Worm (Caenorhabditis elegans): ENCODE results near the gene srx-33.

- no peak for TF ChIP-seq dao-5 (tag; optimal IDR thresholded peaks at IDR 0.05)
- no peak for TF ChIP-seq him-1 (tag; optimal IDR thresholded peaks at IDR 0.05)
Observed at ce11 chrV:7141864-7142263, 23.2 kb upstream of the srx-33 start, which contains the start of gene ugt-40.

All from whole organism, L4/young adult.